Worm (Caenorhabditis elegans): ENCODE data around the gene W02F12.4.

The W02F12.4 gene

ce11 chrV:6706771-6707170 is at the start of gene W02F12.4:
Gene W02F12.4, minus strand, starts transcription at chrV:6706934.
- TF ChIP-seq sma-3 (GFP tag; optimal IDR thresholded peaks at IDR 0.05): peak; percentile 52
- TF ChIP-seq skn-1 (tag; optimal IDR thresholded peaks at IDR 0.05): peak; percentile 65
- TF ChIP-seq gmeb-1 (tag; optimal IDR thresholded peaks at IDR 0.05): no peak
- TF ChIP-seq snpc-4 (tag; optimal IDR thresholded peaks at IDR 0.05): no peak
- peak; percentile 91 for TF ChIP-seq fos-1 (tag; optimal IDR thresholded peaks at IDR 0.05)
- peak; percentile 67 for TF ChIP-seq crh-2 (tag; optimal IDR thresholded peaks at IDR 0.05)
- peak; percentile 72 for TF ChIP-seq sma-9 (GFP tag; optimal IDR thresholded peaks at IDR 0.05)
- TF ChIP-seq sma-9 (tag; optimal IDR thresholded peaks at IDR 0.05): no peak
- peak; percentile 53 for TF ChIP-seq blmp-1 (tag; optimal IDR thresholded peaks at IDR 0.05; ENCODE audit: insufficient read depth)
- peak; percentile 7 for TF ChIP-seq nhr-25 (tag; optimal IDR thresholded peaks at IDR 0.05)
- no peak for TF ChIP-seq ceh-16 (tag; optimal IDR thresholded peaks at IDR 0.05)

ce11 chrV:6753257-6753656 is 46.5 kb upstream of the W02F12.4 start:
- TF ChIP-seq ztf-1 (GFP tag; conservative IDR thresholded peaks at IDR 0.05) (no peak), alr-1 (tag; optimal IDR thresholded peaks at IDR 0.05) (no peak), nhr-12 (tag; optimal IDR thresholded peaks at IDR 0.05) (no peak), unc-55 (GFP tag; optimal IDR thresholded peaks at IDR 0.05) (no peak), ama-1 (optimal IDR thresholded peaks at IDR 0.05) (no peak), egl-27 (tag; optimal IDR thresholded peaks at IDR 0.05) (no peak), nhr-129 (tag; optimal IDR thresholded peaks at IDR 0.05) (no peak), nhr-25 (tag; optimal IDR thresholded peaks at IDR 0.05) (no peak), mab-5 (tag; optimal IDR thresholded peaks at IDR 0.05) (no peak), ceh-16 (tag; optimal IDR thresholded peaks at IDR 0.05) (no peak), snpc-4 (tag; optimal IDR thresholded peaks at IDR 0.05) (no peak), ztf-11 (tag; optimal IDR thresholded peaks at IDR 0.05) (no peak), elt-3 (tag; optimal IDR thresholded peaks at IDR 0.05) (no peak), aly-2 (tag; optimal IDR thresholded peaks at IDR 0.05) (no peak), mbf-1 (tag; optimal IDR thresholded peaks at IDR 0.05) (no peak), nhr-23 (tag; optimal IDR thresholded peaks at IDR 0.05) (no peak), unc-62 (GFP tag; optimal IDR thresholded peaks at IDR 0.05) (no peak)

ce11 chrV:6751493-6752100 is 44.9 kb upstream of the W02F12.4 start:
- no peak for TF ChIP-seq peb-1 (tag; optimal IDR thresholded peaks at IDR 0.05)
- TF ChIP-seq F13H6.1 (tag; optimal IDR thresholded peaks at IDR 0.05): peak; percentile 46
- TF ChIP-seq nhr-129 (tag; optimal IDR thresholded peaks at IDR 0.05): peak; percentile 34
- TF ChIP-seq mab-5 (tag; optimal IDR thresholded peaks at IDR 0.05): peak; percentile 34
- no peak for TF ChIP-seq nhr-6 (tag; optimal IDR thresholded peaks at IDR 0.05)
- peak; percentile 52 for TF ChIP-seq sma-9 (GFP tag; optimal IDR thresholded peaks at IDR 0.05)
- TF ChIP-seq sma-9 (tag; optimal IDR thresholded peaks at IDR 0.05): no peak

- no peak for TF ChIP-seq ztf-1 (GFP tag; conservative IDR thresholded peaks at IDR 0.05)
- peak; percentile 88 for TF ChIP-seq blmp-1 (tag; optimal IDR thresholded peaks at IDR 0.05; ENCODE audit: insufficient read depth)
These were observed 38.0 kb upstream of the W02F12.4 start, which contains the start of gene T25F10.3 for ce11 chrV:6744774-6745173. Gene T25F10.3, plus strand, starts transcription at chrV:6745081.

- TF ChIP-seq ZK546.5 (tag; optimal IDR thresholded peaks at IDR 0.05) (no peak), unc-62 (GFP tag; optimal IDR thresholded peaks at IDR 0.05) (no peak), nhr-21 (tag; optimal IDR thresholded peaks at IDR 0.05) (no peak), nhr-25 (tag; optimal IDR thresholded peaks at IDR 0.05) (peak; percentile 56), blmp-1 (tag; optimal IDR thresholded peaks at IDR 0.05; ENCODE audit: insufficient read depth) (peak; percentile 94), nhr-237 (tag; optimal IDR thresholded peaks at IDR 0.05) (no peak), skn-1 (tag; optimal IDR thresholded peaks at IDR 0.05) (no peak)
These were observed 30.1 kb upstream of the W02F12.4 start for ce11 chrV:6736877-6737276.

ce11 chrV:6736108-6736507 is 29.4 kb upstream of the W02F12.4 start:
- TF ChIP-seq nhr-25 (tag; optimal IDR thresholded peaks at IDR 0.05) (peak; percentile 51), nhr-10 (tag; optimal IDR thresholded peaks at IDR 0.05) (no peak), dmd-4 (tag; optimal IDR thresholded peaks at IDR 0.05) (no peak)

All from whole organism, L2 larva.